Fruit fly (Drosophila melanogaster): ENCODE measurements around the gene Art6.

Art6 gene

DNA sequence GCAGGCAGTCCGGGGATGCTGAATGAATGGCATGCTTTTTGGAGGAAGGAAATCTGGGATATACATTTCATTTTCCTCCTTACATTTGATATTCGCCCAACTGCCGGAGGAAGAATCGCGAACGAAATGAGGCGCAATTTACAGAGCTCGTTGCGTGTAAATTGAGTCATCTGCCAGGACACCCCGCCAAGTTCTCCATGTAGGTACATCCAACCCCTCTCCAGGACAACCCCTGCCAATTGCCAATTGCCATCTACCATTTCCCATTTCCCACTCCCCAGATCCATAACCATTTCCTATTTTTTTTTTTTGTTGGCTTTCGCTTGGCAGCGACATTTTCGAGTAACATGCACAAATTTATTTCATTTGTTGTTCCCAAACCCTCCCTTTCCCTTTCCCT is 48.8 kb downstream of the Art6 start (continued):
- TF ChIP-seq Nf-YB (GFP tag; optimal IDR thresholded peaks at IDR 0.05) (no peak), lbe (GFP tag; optimal IDR thresholded peaks at IDR 0.05) (no peak), CG14667 (GFP tag; IDR thresholded peaks at IDR 0.05) (0 out of 2 replicates have a peak, but pooled peaks have one; percentile 4), maf-S (GFP tag; optimal IDR thresholded peaks at IDR 0.05) (no peak), pum (GFP tag; optimal IDR thresholded peaks at IDR 0.05) (no peak), ken (GFP tag; IDR thresholded peaks at IDR 0.05) (no peak), CG10431 (GFP tag; optimal IDR thresholded peaks at IDR 0.05) (peak; percentile 95), chif (GFP tag; optimal IDR thresholded peaks at IDR 0.05) (no peak), NC2α (GFP tag; optimal IDR thresholded peaks at IDR 0.05) (no peak)

DNA sequence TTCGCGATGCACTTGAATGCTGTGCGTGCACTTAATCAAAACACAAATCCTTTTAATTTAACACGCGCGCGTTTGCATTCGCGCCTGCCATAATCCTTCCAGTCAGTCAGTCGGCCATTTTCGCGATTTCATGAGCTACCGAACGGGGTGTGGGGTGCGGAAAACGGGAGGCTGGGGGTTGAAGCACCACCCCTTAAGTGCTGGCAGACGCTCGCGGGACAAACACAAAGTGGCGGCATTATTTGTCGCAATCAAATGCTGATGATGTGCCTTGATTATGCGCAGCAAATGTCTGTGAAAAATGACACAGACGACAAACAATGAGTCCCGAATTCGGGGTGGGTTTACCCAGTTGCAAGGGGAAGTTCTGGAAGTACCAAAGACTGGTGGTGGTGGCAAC is 50.0 kb downstream of the Art6 start:
- TF ChIP-seq B-H1 (GFP tag; IDR thresholded peaks at IDR 0.05) (no peak), CG8089 (GFP tag; optimal IDR thresholded peaks at IDR 0.05) (no peak), dysf (GFP tag; IDR thresholded peaks at IDR 0.05) (no peak), YL-1 (GFP tag; optimal IDR thresholded peaks at IDR 0.05) (no peak), seq (GFP tag; IDR thresholded peaks at IDR 0.05) (peak; percentile 88), zfh2 (GFP tag; optimal IDR thresholded peaks at IDR 0.05) (no peak), Pdp1 (GFP tag; optimal IDR thresholded peaks at IDR 0.05) (no peak), pan (optimal IDR thresholded peaks at IDR 0.05) (no peak), pan (GFP tag; optimal IDR thresholded peaks at IDR 0.05 in 1 of 2, IDR thresholded peaks at IDR 0.05 in 1 of 2) (no peak), oc (tag; optimal IDR thresholded peaks at IDR 0.05) (peak; percentile 34), Nf-YC (tag; optimal IDR thresholded peaks at IDR 0.05) (peak; percentile 91), CG10321 (GFP tag; IDR thresholded peaks at IDR 0.05) (0 out of 2 replicates have a peak, but pooled peaks have one; percentile 14), CG1529 (GFP tag; optimal IDR thresholded peaks at IDR 0.05) (no peak), Ets65A (GFP tag) (peak; percentile 83), crol (GFP tag; IDR thresholded peaks at IDR 0.05) (peak; percentile 65), ewg (GFP tag; optimal IDR thresholded peaks at IDR 0.05) (peak; percentile 35), repo (GFP tag; optimal IDR thresholded peaks at IDR 0.05) (no peak), abd-A (tag; optimal IDR thresholded peaks at IDR 0.05) (peak; percentile 58), Nf-YB (GFP tag; optimal IDR thresholded peaks at IDR 0.05) (peak; percentile 83), gsb-n (tag; optimal IDR thresholded peaks at IDR 0.05) (peak; percentile 40), Hey (tag; optimal IDR thresholded peaks at IDR 0.05) (peak; percentile 16), fru (optimal IDR thresholded peaks at IDR 0.05) (no peak), chinmo (GFP tag; IDR thresholded peaks at IDR 0.05; ENCODE audit: partially characterized antibody) (0 out of 4 replicates have a peak, but pooled peaks have one; percentile 49), pros (GFP tag; optimal IDR thresholded peaks at IDR 0.05) (peak; percentile 19)

DNA sequence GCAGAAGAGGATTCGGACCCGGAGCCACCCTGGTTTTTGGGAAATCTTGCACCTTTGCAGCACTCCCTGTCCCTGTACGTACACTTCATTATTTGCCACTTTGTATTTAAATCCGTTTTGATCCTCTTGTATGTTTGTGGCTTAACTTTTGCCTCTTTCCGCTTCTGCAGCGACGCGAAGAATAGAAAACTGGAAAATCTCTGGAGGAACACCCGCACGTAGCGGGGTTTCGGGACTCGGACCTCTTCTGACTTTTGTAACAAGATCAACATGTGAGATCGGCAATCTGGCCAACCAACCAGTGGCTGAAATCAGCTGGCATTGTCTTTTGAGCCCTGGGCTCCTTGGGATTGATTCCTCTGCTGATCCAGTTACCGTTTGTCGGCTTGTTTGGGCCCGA is 50.9 kb downstream of the Art6 start:
- TF ChIP-seq hth (optimal IDR thresholded peaks at IDR 0.05) (no peak), CG2199 (GFP tag; IDR thresholded peaks at IDR 0.05) (0 out of 3 replicates have a peak, but pooled peaks have one; percentile 16), tll (GFP tag; optimal IDR thresholded peaks at IDR 0.05) (peak in 1 of 2 experiments; percentile 97), CG10565 (GFP tag; optimal IDR thresholded peaks at IDR 0.05) (no peak), Hmx (GFP tag; optimal IDR thresholded peaks at IDR 0.05) (no peak), kah (GFP tag; optimal IDR thresholded peaks at IDR 0.05) (no peak), kay (GFP tag; optimal IDR thresholded peaks at IDR 0.05) (no peak)
